Fruit fly (Drosophila melanogaster) whole organism, embryonic: Measurements from ENCODE around the gene CG14221.

Experiments used
- Bgb ChIP-seq: fragments of 200-800 bp; sonication (Bioruptor generic); IDR thresholded peaks from 2 replicates; pipeline ENCODE4 v1.3.6; 2022; ENCODE audit warnings: missing biosample characterization, missing genetic modification characterization; ENCODE audit not compliant: partially characterized antibody
- CG11093 ChIP-seq: fragments of 200-800 bp; sonication (Bioruptor generic); IDR thresholded peaks from 3 replicates; pipeline ENCODE4 v1.3.6; 2022; ENCODE audit warnings: missing biosample characterization, missing genetic modification characterization
- CG11695 ChIP-seq: fragments of 200-800 bp; sonication (Bioruptor generic); IDR thresholded peaks from 3 replicates; pipeline ENCODE4 v1.3.6; 2022; ENCODE audit warnings: missing biosample characterization, missing genetic modification characterization
- CG12236 ChIP-seq: fragments of 200-800 bp; sonication (Bioruptor generic); optimal IDR thresholded peaks from 2 replicates; lab custom pipeline; 2016; ENCODE audit warnings: missing biosample characterization, missing genetic modification characterization
- CG1233 ChIP-seq: fragments of 200-800 bp; sonication (Bioruptor generic); optimal IDR thresholded peaks from 4 replicates; lab custom pipeline; 2018; ENCODE audit warnings: missing biosample characterization, mild to moderate bottlenecking, missing genetic modification characterization
- CG14667 ChIP-seq: fragments of 200-800 bp; sonication (Bioruptor generic); IDR thresholded peaks from 2 replicates; pipeline ENCODE4 v1.3.6; 2022; ENCODE audit warnings: missing biosample characterization, missing genetic modification characterization
- CG15514 ChIP-seq: fragments of 200-800 bp; sonication (Bioruptor generic); optimal IDR thresholded peaks from 3 replicates; lab custom pipeline; 2017; ENCODE audit warnings: missing biosample characterization, missing genetic modification characterization, mild to moderate bottlenecking, moderate library complexity, missing genetic modification reagents
- CG18011 ChIP-seq: fragments of 200-800 bp; sonication (Bioruptor generic); optimal IDR thresholded peaks from 2 replicates; lab custom pipeline; 2017; ENCODE audit warnings: missing biosample characterization, missing genetic modification characterization, mild to moderate bottlenecking, moderate library complexity, missing genotype
- CG30431 ChIP-seq: fragments of 200-800 bp; sonication (Bioruptor generic); optimal IDR thresholded peaks from 2 replicates; lab custom pipeline; 2017; ENCODE audit warnings: missing biosample characterization, missing genetic modification characterization
- CG33213 ChIP-seq: fragments of 200-800 bp; sonication (Bioruptor generic); optimal IDR thresholded peaks from 3 replicates; lab custom pipeline; 2016; ENCODE audit warnings: missing biosample characterization, missing genetic modification characterization
- CG3407 ChIP-seq: fragments of 200-800 bp; sonication (Bioruptor generic); optimal IDR thresholded peaks from 2 replicates; lab custom pipeline; 2018; ENCODE audit warnings: missing biosample characterization, mild to moderate bottlenecking, missing genetic modification characterization
- CG4424 ChIP-seq: fragments of 200-800 bp; sonication (Bioruptor generic); optimal IDR thresholded peaks from 3 replicates; lab custom pipeline; 2016; ENCODE audit warnings: missing biosample characterization, missing genetic modification characterization
- CG4707 ChIP-seq: fragments of 200-800 bp; sonication (Bioruptor generic); optimal IDR thresholded peaks from 2 replicates; lab custom pipeline; 2018; ENCODE audit warnings: missing biosample characterization, mild to moderate bottlenecking, missing genetic modification characterization, moderate library complexity
- CG7963 ChIP-seq: fragments of 200-800 bp; sonication (Bioruptor generic); IDR thresholded peaks from 3 replicates; pipeline ENCODE4 v1.3.6; 2022; ENCODE audit warnings: missing biosample characterization, missing genetic modification characterization; ENCODE audit not compliant: partially characterized antibody
- CrebB ChIP-seq: fragments of 200-800 bp; sonication (Bioruptor generic); optimal IDR thresholded peaks from 3 replicates; lab custom pipeline; 2018; ENCODE audit warnings: missing biosample characterization, mild to moderate bottlenecking, missing genetic modification characterization
- D ChIP-seq, 2 experiments: fragments of 200-800 bp in 1 of 2; fragments of >200 bp in 1 of 2; sonication (Bioruptor generic) in 1 of 2; optimal IDR thresholded peaks; 2 replicates in 1 of 2; 3 replicates in 1 of 2; lab custom pipeline; 2017; ENCODE audit warnings: mild to moderate bottlenecking in 1 of 2, missing biosample characterization in 1 of 2, missing genetic modification characterization in 1 of 2, missing genetic modification reagents in 1 of 2
- D19A ChIP-seq: fragments of 200-800 bp; optimal IDR thresholded peaks from 3 replicates; lab custom pipeline; 2019; ENCODE audit warnings: missing biosample characterization, mild to moderate bottlenecking, missing genetic modification characterization, moderate library complexity
- Deaf1 ChIP-seq: fragments of 200-800 bp; optimal IDR thresholded peaks from 3 replicates; lab custom pipeline; 2019; ENCODE audit warnings: missing biosample characterization, mild to moderate bottlenecking, missing genetic modification characterization, moderate library complexity
- Dp ChIP-seq: fragments of 200-800 bp; sonication (Bioruptor generic); optimal IDR thresholded peaks from 2 replicates; lab custom pipeline; 2018; ENCODE audit warnings: missing biosample characterization, mild to moderate bottlenecking, missing genetic modification characterization, moderate library complexity
- Drgx ChIP-seq: fragments of 200-800 bp; sonication (Bioruptor generic); IDR thresholded peaks from 2 replicates; pipeline ENCODE4 v1.3.6; 2022; ENCODE audit warnings: missing biosample characterization, missing genetic modification characterization
- GATAe ChIP-seq: fragments of 200-800 bp; sonication (Bioruptor generic); conservative IDR thresholded peaks from 2 replicates; pipeline ENCODE4 v1.3.6; 2022; ENCODE audit warnings: missing biosample characterization, missing genetic modification characterization
- MBD-R2 ChIP-seq: fragments of 200-800 bp; sonication (Bioruptor generic); IDR thresholded peaks from 2 replicates; pipeline ENCODE4 v1.3.6; 2022; ENCODE audit warnings: missing biosample characterization, missing genetic modification characterization
- Mes4 ChIP-seq: fragments of 200-800 bp; sonication (Bioruptor generic); optimal IDR thresholded peaks from 2 replicates; lab custom pipeline; 2016; ENCODE audit warnings: missing biosample characterization, missing genetic modification characterization
- Mrtf ChIP-seq: fragments of 200-800 bp; sonication (Bioruptor generic); IDR thresholded peaks from 3 replicates; pipeline ENCODE4 v1.3.6; 2022; ENCODE audit warnings: missing biosample characterization, missing genetic modification characterization
- Myb ChIP-seq: fragments of 200-800 bp; sonication (Bioruptor generic); optimal IDR thresholded peaks from 2 replicates; lab custom pipeline; 2016; ENCODE audit warnings: missing biosample characterization, missing genetic modification characterization
- NC2α ChIP-seq: fragments of 200-800 bp; sonication (Bioruptor generic); optimal IDR thresholded peaks from 2 replicates; lab custom pipeline; 2016; ENCODE audit warnings: missing biosample characterization, missing genetic modification characterization
- NC2β ChIP-seq: fragments of 200-800 bp; sonication (Bioruptor generic); optimal IDR thresholded peaks from 2 replicates; lab custom pipeline; 2016; ENCODE audit warnings: missing biosample characterization, missing genetic modification characterization
- Oli ChIP-seq: fragments of 200-800 bp; sonication (Bioruptor generic); optimal IDR thresholded peaks from 2 replicates; lab custom pipeline; 2018; ENCODE audit warnings: missing biosample characterization, mild to moderate bottlenecking, missing genetic modification characterization, moderate library complexity
- Xrp1 ChIP-seq: fragments of 200-800 bp; sonication (Bioruptor generic); IDR thresholded peaks from 2 replicates; pipeline ENCODE4 v1.3.6; 2022; ENCODE audit warnings: missing biosample characterization, missing genetic modification characterization
- bsh ChIP-seq, 2 experiments: fragments of 200-800 bp; sonication (Bioruptor generic); optimal IDR thresholded peaks; 2 replicates each; lab custom pipeline; 2017 to 2018; ENCODE audit warnings: mild to moderate bottlenecking in 2 of 2, missing biosample characterization in 2 of 2, missing genetic modification characterization in 2 of 2, moderate library complexity in 1 of 2
- cas ChIP-seq: fragments of 200-800 bp; sonication (Bioruptor generic); IDR thresholded peaks from 2 replicates; pipeline ENCODE4 v1.3.6; 2022; ENCODE audit warnings: missing biosample characterization, missing genetic modification characterization
- crol ChIP-seq: fragments of 200-800 bp; sonication (Bioruptor generic); IDR thresholded peaks from 2 replicates; pipeline ENCODE4 v1.3.6; 2022; ENCODE audit warnings: missing biosample characterization, missing genetic modification characterization
- gro ChIP-seq: fragments of 200-800 bp; sonication (Bioruptor generic); optimal IDR thresholded peaks from 2 replicates; lab custom pipeline; 2016; ENCODE audit warnings: missing biosample characterization, missing genetic modification characterization
- gt ChIP-seq: fragments of 200-800 bp; sonication (Bioruptor generic); IDR thresholded peaks from 2 replicates; pipeline ENCODE4 v1.3.6; 2022; ENCODE audit warnings: missing biosample characterization, missing genetic modification characterization
- kah ChIP-seq: fragments of 200-800 bp; sonication (Bioruptor generic); optimal IDR thresholded peaks from 2 replicates; lab custom pipeline; 2018; ENCODE audit warnings: missing biosample characterization, mild to moderate bottlenecking, missing genetic modification characterization
- klu ChIP-seq: fragments of 200-800 bp; sonication (Bioruptor generic); IDR thresholded peaks from 2 replicates; pipeline ENCODE4 v1.3.6; 2022; ENCODE audit warnings: missing biosample characterization, missing genetic modification characterization
- lab ChIP-seq: fragments of 200-800 bp; sonication (Bioruptor generic); optimal IDR thresholded peaks from 3 replicates; lab custom pipeline; 2017; ENCODE audit warnings: missing biosample characterization, missing genetic modification characterization, mild to moderate bottlenecking, moderate library complexity, missing genetic modification reagents
- rib ChIP-seq: fragments of 200-800 bp; sonication (Bioruptor generic); IDR thresholded peaks from 2 replicates; pipeline ENCODE4 v1.3.6; 2022; ENCODE audit warnings: missing biosample characterization, missing genetic modification characterization
- salm ChIP-seq: fragments of 200-800 bp; sonication (Bioruptor generic); optimal IDR thresholded peaks from 2 replicates; lab custom pipeline; 2018; ENCODE audit warnings: missing biosample characterization, mild to moderate bottlenecking, missing genetic modification characterization
- sc ChIP-seq, 3 experiments: fragments of >200 bp in 2 of 3; fragments of 200-800 bp in 1 of 3; sonication (Bioruptor generic) in 1 of 3; optimal IDR thresholded peaks; 2 replicates in 2 of 3; 3 replicates in 1 of 3; lab custom pipeline; 2017; ENCODE audit warnings: mild to moderate bottlenecking in 1 of 3, missing biosample characterization in 1 of 3, missing genetic modification characterization in 1 of 3, missing genetic modification reagents in 1 of 3
- sd ChIP-seq: fragments of 200-800 bp; sonication (Bioruptor generic); optimal IDR thresholded peaks from 3 replicates; lab custom pipeline; 2018; ENCODE audit warnings: missing biosample characterization, mild to moderate bottlenecking, missing genetic modification characterization, moderate library complexity
- sens ChIP-seq: fragments of 200-800 bp; sonication (Bioruptor generic); peaks from one replicate; lab custom pipeline; 2016; ENCODE audit warnings: missing biosample characterization, missing genetic modification characterization
- sens-2 ChIP-seq: fragments of 200-800 bp; sonication (Bioruptor generic); IDR thresholded peaks from 2 replicates; pipeline ENCODE4 v1.3.6; 2022; ENCODE audit warnings: missing biosample characterization, missing genetic modification characterization
- sim ChIP-seq: fragments of 200-800 bp; sonication (Bioruptor generic); IDR thresholded peaks from 2 replicates; pipeline ENCODE4 v1.3.6; 2022; ENCODE audit warnings: missing biosample characterization, missing genetic modification characterization
- sima ChIP-seq: fragments of 200-800 bp; sonication (Bioruptor generic); optimal IDR thresholded peaks from 2 replicates; lab custom pipeline; 2016; ENCODE audit warnings: missing biosample characterization, missing genetic modification characterization
- sisA ChIP-seq: fragments of 200-800 bp; sonication (Bioruptor generic); IDR thresholded peaks from 2 replicates; pipeline ENCODE4 v1.3.6; 2022; ENCODE audit warnings: missing biosample characterization, missing genetic modification characterization
- so ChIP-seq: fragments of 200-800 bp; sonication (Bioruptor generic); IDR thresholded peaks from 3 replicates; pipeline ENCODE4 v1.3.6; 2022; ENCODE audit warnings: missing biosample characterization, missing genetic modification characterization
- ssp ChIP-seq: fragments of 200-800 bp; sonication (Bioruptor generic); IDR thresholded peaks from 2 replicates; pipeline ENCODE4 v1.3.6; 2022; ENCODE audit warnings: missing biosample characterization, missing genetic modification characterization
- trh ChIP-seq: fragments of 200-800 bp; sonication (Bioruptor generic); optimal IDR thresholded peaks from 2 replicates; lab custom pipeline; 2016; ENCODE audit warnings: missing biosample characterization, missing genetic modification characterization
- vnd ChIP-seq: fragments of 200-800 bp; sonication (Bioruptor generic); IDR thresholded peaks from 3 replicates; pipeline ENCODE4 v1.3.6; 2022; ENCODE audit warnings: missing biosample characterization, missing genetic modification characterization; ENCODE audit not compliant: partially characterized antibody

CG14221 gene

DNA sequence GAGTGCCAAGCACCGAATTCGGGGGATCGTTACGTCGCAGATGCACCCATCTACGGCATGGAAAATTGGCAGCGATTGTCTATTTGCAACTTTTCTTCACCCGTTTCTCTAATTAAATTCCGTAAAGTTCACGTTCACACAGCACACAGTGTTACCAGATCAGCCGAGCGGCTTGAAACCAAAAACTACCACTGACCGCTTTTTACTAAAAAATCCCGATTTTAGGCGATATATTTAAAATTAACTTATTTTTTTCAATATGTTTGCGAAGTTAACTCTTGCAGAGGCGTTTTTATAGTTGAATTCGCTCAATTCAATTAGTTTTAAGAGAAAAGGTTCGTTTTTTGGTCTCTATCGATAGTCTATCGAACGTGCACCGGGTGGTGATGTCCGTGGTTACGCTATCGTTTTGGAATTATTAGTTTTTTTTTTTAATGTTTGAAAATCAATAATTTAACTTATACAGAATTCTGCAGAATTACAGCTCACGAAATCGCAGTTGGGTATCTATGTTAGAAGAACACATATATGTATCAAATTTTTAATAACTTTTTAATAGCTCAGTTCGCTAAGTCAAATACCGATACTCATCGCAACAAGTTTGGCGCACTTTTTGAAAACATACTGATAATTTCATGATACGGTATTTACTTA lies 41.3 kb downstream of the CG14221 start, which contains the start of gene Tao (continued):
- TF ChIP-seq CG4707 (GFP tag; lab: Kevin White, UChicago) (no peak), sisA (GFP tag; lab: Robert Waterston, UW) (no peak), trh (GFP tag; lab: Kevin White, UChicago) (no peak), Dp (GFP tag; lab: Kevin White, UChicago) (peak; percentile 72), gt (GFP tag; lab: Robert Waterston, UW) (no peak), sens-2 (GFP tag; lab: Robert Waterston, UW) (no peak), NC2β (no peak), sc (optimal IDR thresholded peaks at IDR 0.05; lab: Kevin White, UChicago) (no peak), sc (GFP tag; optimal IDR thresholded peaks at IDR 0.05; lab: Kevin White, UChicago) (no peak), CG18011 (GFP tag; lab: Kevin White, UChicago) (no peak), Oli (tag; lab: Kevin White, UChicago) (no peak), CG1233 (GFP tag; lab: Kevin White, UChicago) (no peak), CG33213 (peak; percentile 17), CG30431 (no peak), Myb (GFP tag; lab: Kevin White, UChicago) (no peak), Bgb (GFP tag; lab: Robert Waterston, UW) (peak; percentile 77), lab (GFP tag; lab: Kevin White, UChicago) (no peak), cas (GFP tag; lab: Robert Waterston, UW) (no peak), sd (tag; lab: Kevin White, UChicago) (no peak), rib (no peak), CG12236 (no peak), CrebB (no peak), D (optimal IDR thresholded peaks at IDR 0.05; lab: Kevin White, UChicago) (no peak), D (GFP tag; optimal IDR thresholded peaks at IDR 0.05; lab: Kevin White, UChicago) (no peak), Mes4 (GFP tag; lab: Kevin White, UChicago) (no peak), sim (GFP tag; lab: Robert Waterston, UW) (no peak), Drgx (no peak), ssp (GFP tag; lab: Robert Waterston, UW) (no peak), D19A (no peak), salm (tag; lab: Kevin White, UChicago) (no peak), CG4424 (GFP tag; lab: Kevin White, UChicago) (no peak), GATAe (GFP tag; lab: Robert Waterston, UW) (no peak), crol (GFP tag; lab: Robert Waterston, UW) (no peak), Deaf1 (no peak), CG3407 (GFP tag; lab: Kevin White, UChicago) (no peak), so (GFP tag; lab: Robert Waterston, UW) (no peak), NC2α (GFP tag; lab: Kevin White, UChicago) (no peak), bsh (GFP tag; optimal IDR thresholded peaks at IDR 0.05; lab: Kevin White, UChicago) (no peak), kah (GFP tag; lab: Kevin White, UChicago) (no peak), gro (GFP tag; lab: Kevin White, UChicago) (no peak), CG14667 (GFP tag; lab: Robert Waterston, UW) (no peak), CG15514 (peak; percentile 37), MBD-R2 (GFP tag; lab: Robert Waterston, UW) (peak; percentile 17; the same call in 1 of the 2 replicates), CG11093 (GFP tag; lab: Robert Waterston, UW) (no peak), klu (GFP tag; lab: Robert Waterston, UW) (no peak), CG7963 (GFP tag; lab: Robert Waterston, UW) (peak; percentile 57), CG11695 (GFP tag; lab: Robert Waterston, UW) (no peak), sens (GFP tag; lab: Kevin White, UChicago) (peak; percentile 66), sima (GFP tag; lab: Kevin White, UChicago) (no peak), vnd (GFP tag; lab: Robert Waterston, UW) (peak; percentile 89), Mrtf (no peak), Xrp1 (no peak)
